Worm (Caenorhabditis elegans) whole organism, late embryonic: ENCODE results near the gene Y25C1A.6.

Experiments
- K02D7.2 ChIP-seq: sonication (generic microtip); optimal IDR thresholded peaks from 2 replicates; lab custom pipeline; 2017; ENCODE audit warnings: mild to moderate bottlenecking, missing genetic modification characterization, missing compliant biosample characterization
- K09A11.1 ChIP-seq: sonication (generic microtip); optimal IDR thresholded peaks from 2 replicates; lab custom pipeline; 2017; ENCODE audit warnings: antibody characterized with exemption, mild to moderate bottlenecking, missing genetic modification characterization, missing compliant biosample characterization; ENCODE audit not compliant: insufficient read depth
- Y22D7AL.16 ChIP-seq: sonication (generic microtip); optimal IDR thresholded peaks from 2 replicates; lab custom pipeline; 2016; ENCODE audit warnings: missing genetic modification characterization, missing compliant biosample characterization
- ama-1 ChIP-seq: fragments of 150-350 bp; optimal IDR thresholded peaks from 2 replicates; lab custom pipeline; 2014
- ceh-14 ChIP-seq: sonication (generic microtip); optimal IDR thresholded peaks from 2 replicates; lab custom pipeline; 2016; ENCODE audit warnings: missing genotype, missing genetic modification characterization, missing compliant biosample characterization
- ceh-18 ChIP-seq: sonication (generic microtip); optimal IDR thresholded peaks from 2 replicates; lab custom pipeline; 2016; ENCODE audit warnings: missing genetic modification characterization, missing compliant biosample characterization
- ceh-19 ChIP-seq: fragments of 200-800 bp; sonication (Bioruptor generic); optimal IDR thresholded peaks from 2 replicates; lab custom pipeline; 2018; ENCODE audit warnings: mild to moderate bottlenecking, missing genetic modification characterization, missing compliant biosample characterization
- ceh-2 ChIP-seq: sonication (generic microtip); optimal IDR thresholded peaks from 2 replicates; lab custom pipeline; 2016; ENCODE audit warnings: missing genotype, missing genetic modification characterization, missing compliant biosample characterization
- ceh-30 ChIP-seq: fragments of 150-350 bp; optimal IDR thresholded peaks from 2 replicates; lab custom pipeline; 2014; ENCODE audit warnings: missing biosample characterization, missing genetic modification characterization
- ceh-31 ChIP-seq: sonication (generic microtip); optimal IDR thresholded peaks from 2 replicates; lab custom pipeline; 2016; ENCODE audit warnings: missing genetic modification characterization, missing compliant biosample characterization
- ceh-34 ChIP-seq: sonication (generic microtip); optimal IDR thresholded peaks from 2 replicates; lab custom pipeline; 2016; ENCODE audit warnings: mild to moderate bottlenecking, missing genetic modification characterization, missing compliant biosample characterization
- ceh-45 ChIP-seq: fragments of 200-800 bp; sonication (Bioruptor generic); IDR thresholded peaks from 2 replicates; pipeline ENCODE4 v1.3.6; 2022; ENCODE audit warnings: missing genetic modification reagents, missing genetic modification characterization, missing compliant biosample characterization
- ceh-6 ChIP-seq: fragments of 200-800 bp; sonication (Bioruptor generic); optimal IDR thresholded peaks from 2 replicates; lab custom pipeline; 2018; ENCODE audit warnings: mild to moderate bottlenecking, missing genetic modification characterization, missing compliant biosample characterization
- dmd-4 ChIP-seq: sonication (generic microtip); optimal IDR thresholded peaks from 2 replicates; lab custom pipeline; 2016; ENCODE audit warnings: borderline replicate concordance, missing genetic modification characterization, missing compliant biosample characterization
- dve-1 ChIP-seq: sonication (generic microtip); optimal IDR thresholded peaks from 2 replicates; lab custom pipeline; 2017; ENCODE audit warnings: antibody characterized with exemption, mild to moderate bottlenecking, missing genetic modification characterization, missing compliant biosample characterization
- elt-2 ChIP-seq: sonication (generic microtip); optimal IDR thresholded peaks from 2 replicates; lab custom pipeline; 2016; ENCODE audit warnings: missing genetic modification reagents, missing genetic modification characterization, missing compliant biosample characterization
- fax-1 ChIP-seq: sonication (generic microtip); optimal IDR thresholded peaks from 2 replicates; lab custom pipeline; 2016; ENCODE audit warnings: missing genotype, missing genetic modification characterization, missing compliant biosample characterization
- fkh-10 ChIP-seq: fragments of 150-350 bp; optimal IDR thresholded peaks from 2 replicates; lab custom pipeline; 2014; ENCODE audit warnings: missing biosample characterization, missing genetic modification reagents, missing genetic modification characterization
- fkh-6 ChIP-seq: sonication (generic microtip); optimal IDR thresholded peaks from 2 replicates; lab custom pipeline; 2016; ENCODE audit warnings: missing genetic modification characterization, missing compliant biosample characterization
- gmeb-2 ChIP-seq: sonication (generic microtip); optimal IDR thresholded peaks from 2 replicates; lab custom pipeline; 2016; ENCODE audit warnings: missing genetic modification characterization, inconsistent platforms, missing compliant biosample characterization
- hlh-6 ChIP-seq: sonication (generic microtip); optimal IDR thresholded peaks from 2 replicates; lab custom pipeline; 2016; ENCODE audit warnings: missing genotype, missing genetic modification characterization, missing compliant biosample characterization
- lin-11 ChIP-seq: fragments of 200-800 bp; sonication (Bioruptor generic); optimal IDR thresholded peaks from 2 replicates; lab custom pipeline; 2018; ENCODE audit warnings: mild to moderate bottlenecking, missing genetic modification characterization, missing compliant biosample characterization
- madf-2 ChIP-seq: sonication (generic microtip); optimal IDR thresholded peaks from 2 replicates; lab custom pipeline; 2017; ENCODE audit warnings: missing genetic modification characterization, missing compliant biosample characterization
- nfya-1 ChIP-seq: sonication (generic microtip); optimal IDR thresholded peaks from 2 replicates; lab custom pipeline; 2017; ENCODE audit warnings: missing genetic modification characterization, mild to moderate bottlenecking, missing compliant biosample characterization, antibody characterized with exemption, moderate library complexity
- nhr-11 ChIP-seq: fragments of 150-350 bp; optimal IDR thresholded peaks from 2 replicates; lab custom pipeline; 2014; ENCODE audit warnings: missing biosample characterization, missing genetic modification characterization
- nhr-232 ChIP-seq: sonication (generic microtip); optimal IDR thresholded peaks from 2 replicates; lab custom pipeline; 2016; ENCODE audit warnings: missing genetic modification characterization, missing compliant biosample characterization
- odd-2 ChIP-seq: sonication (generic microtip); optimal IDR thresholded peaks from 2 replicates; lab custom pipeline; 2017; ENCODE audit warnings: antibody characterized with exemption, mild to moderate bottlenecking, missing genetic modification characterization, missing compliant biosample characterization
- pat-9 ChIP-seq: fragments of 200-800 bp; sonication (Bioruptor generic); optimal IDR thresholded peaks from 2 replicates; lab custom pipeline; 2018; ENCODE audit warnings: mild to moderate bottlenecking, missing genetic modification characterization, moderate library complexity, missing compliant biosample characterization
- ref-2 ChIP-seq: sonication (generic microtip); optimal IDR thresholded peaks from 2 replicates; lab custom pipeline; 2016; ENCODE audit warnings: missing genetic modification characterization, missing compliant biosample characterization
- sox-4 ChIP-seq: sonication (generic microtip); optimal IDR thresholded peaks from 2 replicates; lab custom pipeline; 2017; ENCODE audit warnings: mild to moderate bottlenecking, missing genetic modification characterization, inconsistent platforms, missing compliant biosample characterization
- syd-9 ChIP-seq: sonication (generic microtip); optimal IDR thresholded peaks from 2 replicates; lab custom pipeline; 2016; ENCODE audit warnings: mild to moderate bottlenecking, missing genetic modification characterization, moderate library complexity, missing compliant biosample characterization
- tbx-2 ChIP-seq: sonication (generic microtip); optimal IDR thresholded peaks from 2 replicates; lab custom pipeline; 2016; ENCODE audit warnings: missing genetic modification characterization, missing compliant biosample characterization
- ttx-3 ChIP-seq: sonication (generic microtip); optimal IDR thresholded peaks from 2 replicates; lab custom pipeline; 2016; ENCODE audit warnings: missing genetic modification reagents, missing genetic modification characterization, missing compliant biosample characterization
- unc-3 ChIP-seq, 2 experiments: fragments of 200-800 bp in 1 of 2; sonication (Bioruptor generic) in 1 of 2; sonication (generic microtip) in 1 of 2; conservative IDR thresholded peaks in 1 of 2; optimal IDR thresholded peaks in 1 of 2; 2 replicates each; pipeline versions ENCODE4 v1.3.6 to Lab custom; 2016 to 2022; ENCODE audit warnings: missing compliant biosample characterization in 2 of 2, missing genetic modification characterization in 2 of 2, missing genetic modification reagents in 1 of 2
- unc-55 ChIP-seq: sonication (generic microtip); optimal IDR thresholded peaks from 2 replicates; lab custom pipeline; 2017; ENCODE audit warnings: missing biosample characterization, missing genetic modification reagents, missing genetic modification characterization
- ztf-16 ChIP-seq: sonication (generic microtip); optimal IDR thresholded peaks from 2 replicates; lab custom pipeline; 2017; ENCODE audit warnings: missing genetic modification characterization, missing compliant biosample characterization

Gene Y25C1A.6

DNA sequence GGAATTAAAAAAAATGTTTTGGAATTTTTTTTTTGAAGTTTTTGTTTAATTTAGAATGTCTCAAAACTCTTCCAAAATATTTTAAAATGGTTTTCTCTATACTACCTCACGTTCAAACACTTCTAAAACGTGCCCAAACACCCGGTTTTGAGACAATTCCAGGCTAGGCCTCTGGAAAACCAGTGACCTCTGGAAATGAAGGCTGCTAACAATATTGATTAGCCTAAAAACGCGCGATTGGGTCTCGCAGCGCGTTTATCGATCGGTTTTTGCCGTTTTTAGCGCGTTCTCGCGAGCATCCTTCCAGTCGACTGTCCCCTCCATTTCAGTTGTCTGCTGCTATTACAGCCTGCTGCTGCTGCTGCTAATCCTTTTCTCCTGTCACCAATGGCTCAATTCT is at the start of gene Y25C1A.6:
Gene Y25C1A.6, plus strand, starts transcription at position 301 of the 400 bp plus-strand sequence.
- TF ChIP-seq tbx-2 (tag; lab: Kevin White, UChicago) (no peak), K02D7.2 (tag; lab: Kevin White, UChicago) (no peak), ceh-2 (tag; lab: Kevin White, UChicago) (no peak), K09A11.1 (tag; lab: Kevin White, UChicago) (no peak), ceh-31 (tag; lab: Kevin White, UChicago) (no peak), ceh-14 (no peak), ztf-16 (tag; lab: Kevin White, UChicago) (no peak), fkh-10 (GFP tag; lab: Kevin White, UChicago) (no peak), ceh-30 (no peak), ceh-34 (tag; lab: Kevin White, UChicago) (no peak)

DNA sequence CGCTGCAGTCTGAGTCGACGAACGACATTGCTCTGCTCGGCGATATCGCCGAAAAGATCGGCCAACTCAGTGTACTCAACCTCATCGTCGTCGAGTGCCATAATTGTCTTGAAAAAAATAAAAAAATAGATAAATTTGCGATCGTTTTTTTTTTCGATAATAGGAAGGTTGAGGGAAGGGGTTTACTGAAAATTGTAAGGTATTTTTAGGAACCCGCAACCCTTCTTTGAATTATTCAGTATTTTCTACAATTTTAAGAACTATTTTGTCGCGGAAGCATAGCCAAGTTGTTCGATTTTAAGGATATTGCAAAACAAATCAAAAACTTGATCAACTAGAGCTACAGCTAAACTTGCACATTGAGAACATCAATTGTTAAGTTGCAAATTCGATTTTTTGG is 48.7 kb upstream of the Y25C1A.6 start, which contains the start of gene C41H7.9:
Gene C41H7.9, minus strand, starts transcription at position 101 of the 400 bp plus-strand sequence.
- no peak for TF ChIP-seq ttx-3 (tag; lab: Kevin White, UChicago)
- TF ChIP-seq ama-1 (lab: Kevin White, UChicago) = no peak
- TF ChIP-seq Y22D7AL.16 (tag; lab: Kevin White, UChicago) = no peak
- TF ChIP-seq ceh-18 (tag; lab: Kevin White, UChicago) = no peak

DNA sequence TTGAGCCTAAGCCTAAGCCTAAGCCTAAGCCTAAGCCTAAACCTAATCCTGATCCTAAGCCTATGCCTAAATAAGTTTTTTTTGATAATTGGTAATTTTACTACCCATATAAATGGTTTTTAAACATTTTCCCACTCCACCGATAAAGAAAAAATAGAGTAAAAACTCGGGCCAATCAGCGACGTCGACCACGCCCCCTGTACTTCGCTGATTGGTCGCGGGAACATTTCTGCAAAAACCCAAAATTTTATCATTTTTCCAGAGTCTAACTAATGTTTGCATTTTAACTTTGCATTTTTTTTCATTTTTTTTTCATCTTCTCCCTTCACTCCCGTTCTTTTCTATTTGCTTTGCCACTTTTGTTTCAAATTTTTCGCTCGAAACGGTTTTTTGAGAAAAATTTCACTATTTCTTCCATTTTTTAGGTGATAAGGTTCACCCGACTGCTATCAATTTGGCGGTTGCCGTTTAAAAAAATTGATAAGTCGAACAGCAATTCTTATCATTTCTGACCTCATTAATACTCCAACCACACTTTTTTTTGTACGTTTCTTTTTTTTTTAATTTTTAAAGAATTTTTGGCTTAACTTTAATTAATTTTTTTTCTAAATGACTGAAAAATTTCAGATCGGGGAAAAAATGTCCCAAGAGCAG is 46.6 kb upstream of the Y25C1A.6 start, which contains the start of gene C41H7.2:
Gene C41H7.2, plus strand, starts transcription at position 622 of the 654 bp plus-strand sequence.
- TF ChIP-seq elt-2 (tag; lab: Kevin White, UChicago) = peak; percentile 90
- peak; percentile 86 for TF ChIP-seq nfya-1 (tag; lab: Kevin White, UChicago)
- no peak for TF ChIP-seq fax-1 (tag; lab: Kevin White, UChicago)

DNA sequence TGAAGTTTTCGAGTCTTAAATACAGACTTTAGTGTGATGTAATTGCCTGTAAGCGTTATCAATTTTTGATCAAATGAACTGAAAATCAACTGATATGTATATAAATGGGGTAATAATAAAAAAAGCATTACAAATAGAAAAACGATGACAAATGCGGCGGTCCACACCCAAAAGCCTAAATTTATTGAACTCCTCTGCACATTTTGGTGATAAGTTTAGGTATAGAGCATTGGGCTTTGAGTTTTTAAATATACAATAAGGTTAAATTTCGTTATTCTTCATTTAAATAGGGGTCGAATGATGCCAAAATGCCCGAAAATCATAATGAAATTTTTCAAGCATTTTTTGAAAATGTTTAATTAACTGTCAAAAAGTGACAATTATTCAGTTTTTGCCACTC is 41.1 kb upstream of the Y25C1A.6 start, which contains the start of gene clec-3:
Gene clec-3, minus strand, starts transcription at position 101 of the 400 bp plus-strand sequence.
- TF ChIP-seq ceh-45 = no peak
- TF ChIP-seq odd-2 (tag; lab: Kevin White, UChicago) = no peak
- TF ChIP-seq madf-2 (tag; lab: Kevin White, UChicago) = no peak
- TF ChIP-seq ceh-19 (GFP tag; lab: Kevin White, UChicago) = no peak
- no peak for TF ChIP-seq ceh-6
- TF ChIP-seq pat-9 (tag; lab: Kevin White, UChicago) = no peak
- TF ChIP-seq gmeb-2 (tag; lab: Kevin White, UChicago) = no peak
- no peak for TF ChIP-seq fkh-6
- no peak for TF ChIP-seq unc-55 (GFP tag; lab: Kevin White, UChicago)
- TF ChIP-seq hlh-6 (tag; lab: Kevin White, UChicago) = no peak
- no peak for TF ChIP-seq dmd-4 (tag; lab: Kevin White, UChicago)
- TF ChIP-seq ref-2 (tag; lab: Kevin White, UChicago) = no peak
- TF ChIP-seq dve-1 (tag; lab: Kevin White, UChicago) = no peak
- no peak for TF ChIP-seq lin-11 (tag; lab: Kevin White, UChicago)
- no peak for TF ChIP-seq sox-4 (tag; lab: Kevin White, UChicago)
- no peak for TF ChIP-seq nhr-11
- no peak for TF ChIP-seq syd-9 (tag; lab: Kevin White, UChicago)
- no peak for TF ChIP-seq unc-3 (GFP tag; conservative IDR thresholded peaks at IDR 0.05; lab: Robert Waterston, UW)
- no peak for TF ChIP-seq unc-3 (tag; optimal IDR thresholded peaks at IDR 0.05; lab: Kevin White, UChicago)
- no peak for TF ChIP-seq ceh-34 (tag; lab: Kevin White, UChicago)
- no peak for TF ChIP-seq nhr-232
